Fruit fly (Drosophila melanogaster) whole organism, embryonic: ENCODE results near the gene Snm1.
A peak's percentile ranks its signal among the peaks of the same experiment; 100 is the strongest.

Experiments used
- Adf1 ChIP-seq: fragments of 200-800 bp; sonication (Bioruptor generic); IDR thresholded peaks from 2 replicates; pipeline ENCODE4 v1.3.6; 2022; ENCODE audit warnings: missing biosample characterization, missing genetic modification characterization
- B-H2 ChIP-seq: fragments of 200-800 bp; sonication (Bioruptor generic); optimal IDR thresholded peaks from 2 replicates; lab custom pipeline; 2018; ENCODE audit warnings: missing biosample characterization, mild to moderate bottlenecking, missing genetic modification characterization
- BEAF-32 ChIP-seq: fragments of 200-800 bp; sonication (Bioruptor generic); optimal IDR thresholded peaks from 3 replicates; lab custom pipeline; 2017; ENCODE audit warnings: missing biosample characterization, missing genetic modification characterization, mild to moderate bottlenecking, moderate library complexity, missing genetic modification reagents
- CG10462 ChIP-seq: fragments of 200-800 bp; sonication (Bioruptor generic); optimal IDR thresholded peaks from 2 replicates; lab custom pipeline; 2016; ENCODE audit warnings: missing biosample characterization, missing genetic modification characterization
- CG11093 ChIP-seq: fragments of 200-800 bp; sonication (Bioruptor generic); IDR thresholded peaks from 3 replicates; pipeline ENCODE4 v1.3.6; 2022; ENCODE audit warnings: missing biosample characterization, missing genetic modification characterization
- CG11504 ChIP-seq: fragments of 200-800 bp; sonication (Bioruptor generic); optimal IDR thresholded peaks from 3 replicates; lab custom pipeline; 2019; ENCODE audit warnings: missing biosample characterization, mild to moderate bottlenecking, missing genetic modification characterization, moderate library complexity
- CG12744 ChIP-seq: fragments of 200-800 bp; sonication (Bioruptor generic); optimal IDR thresholded peaks from 2 replicates; lab custom pipeline; 2016; ENCODE audit warnings: missing biosample characterization, missing genetic modification characterization
- CG14050 ChIP-seq: fragments of 200-800 bp; sonication (Bioruptor generic); IDR thresholded peaks from 3 replicates; pipeline ENCODE4 v1.3.6; 2022; ENCODE audit warnings: missing biosample characterization, missing genetic modification characterization
- CG18262 ChIP-seq: fragments of 200-800 bp; optimal IDR thresholded peaks from 3 replicates; lab custom pipeline; 2019; ENCODE audit warnings: missing biosample characterization, mild to moderate bottlenecking, missing genetic modification characterization, moderate library complexity
- CG18619 ChIP-seq: fragments of 200-800 bp; sonication (Bioruptor generic); optimal IDR thresholded peaks from 3 replicates; lab custom pipeline; 2017; ENCODE audit warnings: missing biosample characterization, mild to moderate bottlenecking, missing genetic modification characterization
- CG2116 ChIP-seq: fragments of 200-800 bp; sonication (Bioruptor generic); optimal IDR thresholded peaks from 3 replicates; lab custom pipeline; 2018; ENCODE audit warnings: missing biosample characterization, mild to moderate bottlenecking, missing genetic modification characterization
- CG2129 ChIP-seq: fragments of 200-800 bp; sonication (Bioruptor generic); IDR thresholded peaks from 2 replicates; pipeline ENCODE4 v1.3.6; 2022; ENCODE audit warnings: missing biosample characterization, missing genetic modification characterization; ENCODE audit not compliant: partially characterized antibody
- CG3065 ChIP-seq: fragments of 200-800 bp; sonication (Bioruptor generic); optimal IDR thresholded peaks from 2 replicates; lab custom pipeline; 2016; ENCODE audit warnings: missing biosample characterization, missing genetic modification characterization
- CG31224 ChIP-seq: fragments of 200-800 bp; sonication (Bioruptor generic); IDR thresholded peaks from 2 replicates; pipeline ENCODE4 v1.3.6; 2022; ENCODE audit warnings: missing biosample characterization, missing genetic modification characterization
- CG31365 ChIP-seq: fragments of 200-800 bp; sonication (Bioruptor generic); optimal IDR thresholded peaks from 2 replicates; lab custom pipeline; 2018; ENCODE audit warnings: missing biosample characterization, mild to moderate bottlenecking, missing genetic modification characterization
- CG32767 ChIP-seq: fragments of 200-800 bp; sonication (Bioruptor generic); IDR thresholded peaks from 2 replicates; pipeline ENCODE4 v1.3.6; 2022; ENCODE audit warnings: missing biosample characterization, missing genetic modification characterization
- CG34422 ChIP-seq: fragments of 200-800 bp; sonication (Bioruptor generic); IDR thresholded peaks from 3 replicates; pipeline ENCODE4 v1.3.6; 2022; ENCODE audit warnings: missing biosample characterization, missing genetic modification characterization
- CG7786 ChIP-seq: fragments of 200-800 bp; sonication (Bioruptor generic); optimal IDR thresholded peaks from 2 replicates; lab custom pipeline; 2016; ENCODE audit warnings: missing biosample characterization, missing genetic modification characterization
- CG9932 ChIP-seq: fragments of 200-800 bp; sonication (Bioruptor generic); IDR thresholded peaks from 2 replicates; pipeline ENCODE4 v1.3.6; 2022; ENCODE audit warnings: missing biosample characterization, missing genetic modification characterization
- CTCF ChIP-seq: fragments of 200-800 bp; sonication (Bioruptor generic); optimal IDR thresholded peaks from 2 replicates; lab custom pipeline; 2017; ENCODE audit warnings: missing biosample characterization, mild to moderate bottlenecking, missing genetic modification characterization, moderate library complexity
- Chrac-16 ChIP-seq: fragments of 200-800 bp; sonication (Bioruptor generic); optimal IDR thresholded peaks from 3 replicates; lab custom pipeline; 2016; ENCODE audit warnings: missing biosample characterization, missing genetic modification characterization
- Dip3 ChIP-seq: fragments of 200-800 bp; sonication (Bioruptor generic); optimal IDR thresholded peaks from 3 replicates; lab custom pipeline; 2016; ENCODE audit warnings: missing biosample characterization, missing genetic modification characterization
- Doc2 ChIP-seq: fragments of 200-800 bp; sonication (Bioruptor generic); IDR thresholded peaks from 2 replicates; pipeline ENCODE4 v1.3.6; 2022; ENCODE audit warnings: missing biosample characterization, missing genetic modification characterization
- Gug ChIP-seq: fragments of 200-800 bp; sonication (Bioruptor generic); IDR thresholded peaks from 4 replicates; pipeline ENCODE4 v1.3.6; 2022; ENCODE audit warnings: missing biosample characterization, missing genetic modification characterization
- HLH54F ChIP-seq: fragments of 200-800 bp; sonication (Bioruptor generic); optimal IDR thresholded peaks from 3 replicates; lab custom pipeline; 2016; ENCODE audit warnings: missing biosample characterization, missing genetic modification characterization
- YL-1 ChIP-seq: fragments of 200-800 bp; sonication (Bioruptor generic); optimal IDR thresholded peaks from 3 replicates; lab custom pipeline; 2017; ENCODE audit warnings: missing biosample characterization, mild to moderate bottlenecking, missing genetic modification characterization
- ap ChIP-seq: fragments of 200-800 bp; sonication (Bioruptor generic); IDR thresholded peaks from 2 replicates; pipeline ENCODE4 v1.3.6; 2022; ENCODE audit warnings: missing biosample characterization, missing genetic modification characterization
- ara ChIP-seq: fragments of 200-800 bp; sonication (Bioruptor generic); IDR thresholded peaks from 2 replicates; pipeline ENCODE4 v1.3.6; 2022; ENCODE audit warnings: missing biosample characterization, missing genetic modification characterization
- bsh ChIP-seq, 2 experiments: fragments of 200-800 bp; sonication (Bioruptor generic); optimal IDR thresholded peaks; 2 replicates each; lab custom pipeline; 2017 to 2018; ENCODE audit warnings: mild to moderate bottlenecking in 2 of 2, missing biosample characterization in 2 of 2, missing genetic modification characterization in 2 of 2, moderate library complexity in 1 of 2
- cad ChIP-seq: fragments of >200 bp; optimal IDR thresholded peaks from 2 replicates; lab custom pipeline; 2017; ENCODE audit warnings: missing biosample characterization, missing genetic modification characterization
- chif ChIP-seq, 2 experiments: fragments of 200-800 bp; sonication (Bioruptor generic); optimal IDR thresholded peaks; 3 replicates each; lab custom pipeline; 2016; ENCODE audit warnings: missing biosample characterization in 2 of 2, missing genetic modification characterization in 2 of 2
- dmrt99B ChIP-seq: fragments of 200-800 bp; sonication (Bioruptor generic); optimal IDR thresholded peaks from 2 replicates; lab custom pipeline; 2018; ENCODE audit warnings: missing biosample characterization, mild to moderate bottlenecking, missing genetic modification characterization, moderate library complexity
- dysf ChIP-seq: fragments of 200-800 bp; sonication (Bioruptor generic); IDR thresholded peaks from 3 replicates; pipeline ENCODE4 v1.3.6; 2022; ENCODE audit warnings: missing biosample characterization, missing genetic modification characterization
- ems ChIP-seq: fragments of 200-800 bp; sonication (Bioruptor generic); optimal IDR thresholded peaks from 3 replicates; lab custom pipeline; 2016; ENCODE audit warnings: missing biosample characterization, missing genetic modification characterization
- fd3F ChIP-seq: fragments of 200-800 bp; sonication (Bioruptor generic); optimal IDR thresholded peaks from 2 replicates; lab custom pipeline; 2018; ENCODE audit warnings: missing biosample characterization, mild to moderate bottlenecking, missing genetic modification characterization, moderate library complexity
- fru ChIP-seq: fragments of >200 bp; optimal IDR thresholded peaks from 2 replicates; lab custom pipeline; 2017
- gce ChIP-seq: fragments of 200-800 bp; sonication (Bioruptor generic); IDR thresholded peaks from 3 replicates; pipeline ENCODE4 v1.3.6; 2022; ENCODE audit warnings: missing biosample characterization, missing genetic modification characterization
- hbn ChIP-seq: fragments of 200-800 bp; sonication (Bioruptor generic); IDR thresholded peaks from 2 replicates; pipeline ENCODE4 v1.3.6; 2022; ENCODE audit warnings: missing biosample characterization, missing genetic modification characterization; ENCODE audit not compliant: partially characterized antibody
- hth ChIP-seq: fragments of >200 bp; optimal IDR thresholded peaks from 2 replicates; lab custom pipeline; 2017; ENCODE audit warnings: inconsistent platforms
- insv ChIP-seq, 2 experiments: fragments of 200-800 bp; sonication (Bioruptor generic); optimal IDR thresholded peaks; 3 replicates each; lab custom pipeline; 2016 to 2018; ENCODE audit warnings: missing biosample characterization in 2 of 2, missing genetic modification characterization in 2 of 2
- jing ChIP-seq: fragments of 200-800 bp; sonication (Bioruptor generic); optimal IDR thresholded peaks from 2 replicates; lab custom pipeline; 2018; ENCODE audit warnings: missing biosample characterization, mild to moderate bottlenecking, missing genetic modification characterization
- nerfin-1 ChIP-seq: fragments of 200-800 bp; sonication (Bioruptor generic); optimal IDR thresholded peaks from 3 replicates; lab custom pipeline; 2019; ENCODE audit warnings: missing biosample characterization, mild to moderate bottlenecking, missing genetic modification characterization, moderate library complexity
- pros ChIP-seq: fragments of 200-800 bp; sonication (Bioruptor generic); optimal IDR thresholded peaks from 3 replicates; lab custom pipeline; 2019; ENCODE audit warnings: missing biosample characterization, mild to moderate bottlenecking, missing genetic modification characterization, moderate library complexity
- ranshi ChIP-seq: fragments of 200-800 bp; sonication (Bioruptor generic); IDR thresholded peaks from 2 replicates; pipeline ENCODE4 v1.3.6; 2022; ENCODE audit warnings: missing biosample characterization, missing genetic modification characterization
- sens ChIP-seq: fragments of 200-800 bp; sonication (Bioruptor generic); peaks from one replicate; lab custom pipeline; 2016; ENCODE audit warnings: missing biosample characterization, missing genetic modification characterization
- shn ChIP-seq: fragments of 200-800 bp; sonication (Bioruptor generic); optimal IDR thresholded peaks from 3 replicates; lab custom pipeline; 2016; ENCODE audit warnings: missing biosample characterization, missing genetic modification characterization
- slbo ChIP-seq: fragments of 200-800 bp; sonication (Bioruptor generic); IDR thresholded peaks from 2 replicates; pipeline ENCODE4 v1.3.6; 2022; ENCODE audit warnings: missing biosample characterization, missing genetic modification characterization
- sug ChIP-seq: fragments of 200-800 bp; optimal IDR thresholded peaks from 2 replicates; lab custom pipeline; 2019; ENCODE audit warnings: missing biosample characterization, mild to moderate bottlenecking, missing genetic modification characterization, moderate library complexity
- unc-4 ChIP-seq: fragments of 200-800 bp; sonication (Bioruptor generic); IDR thresholded peaks from 2 replicates; pipeline ENCODE4 v1.3.6; 2022; ENCODE audit warnings: missing biosample characterization, missing genetic modification characterization; ENCODE audit not compliant: partially characterized antibody
- vnd ChIP-seq: fragments of 200-800 bp; sonication (Bioruptor generic); IDR thresholded peaks from 3 replicates; pipeline ENCODE4 v1.3.6; 2022; ENCODE audit warnings: missing biosample characterization, missing genetic modification characterization; ENCODE audit not compliant: partially characterized antibody
- zen2 ChIP-seq: fragments of 200-800 bp; sonication (Bioruptor generic); IDR thresholded peaks from 3 replicates; pipeline ENCODE4 v1.3.6; 2022; ENCODE audit warnings: missing biosample characterization, missing genetic modification characterization; ENCODE audit not compliant: partially characterized antibody

The Snm1 gene

DNA sequence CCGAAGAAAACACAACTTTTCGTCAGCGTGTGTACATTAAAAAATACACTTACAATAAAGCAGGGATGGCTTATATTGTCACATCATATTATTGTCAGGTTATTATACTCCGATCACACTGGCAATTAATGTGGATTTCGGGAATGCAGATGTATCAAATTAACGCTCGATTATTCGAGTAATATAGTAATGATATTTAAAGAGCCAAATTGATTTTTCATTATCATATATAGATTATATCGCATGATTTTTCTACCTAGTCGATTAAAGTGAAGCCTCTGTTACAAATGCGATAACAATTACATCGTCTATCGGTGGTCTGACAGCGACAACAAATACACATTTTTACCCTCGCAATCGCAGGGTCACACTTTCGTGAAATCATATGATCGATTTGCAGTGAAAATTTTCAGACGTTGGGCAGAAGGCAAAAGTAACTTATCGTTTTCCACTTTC lies 36.5 kb downstream of the Snm1 start, which contains the start of the genes noi and Vha26 (continued):
- TF ChIP-seq ems (GFP tag; lab: Kevin White, UChicago) (no peak), chif (GFP tag; optimal IDR thresholded peaks at IDR 0.05; lab: Kevin White, UChicago) (no peak), pros (no peak), HLH54F (peak; percentile 50), ranshi (GFP tag; lab: Robert Waterston, UW) (no peak), CG34422 (GFP tag; lab: Robert Waterston, UW) (no peak), nerfin-1 (tag; lab: Kevin White, UChicago) (peak; percentile 15), insv (GFP tag; optimal IDR thresholded peaks at IDR 0.05; lab: Kevin White, UChicago) (no peak), dysf (GFP tag; lab: Robert Waterston, UW) (0 out of 3 replicates have a peak, but pooled peaks have one; percentile 35), CG31365 (tag; lab: Kevin White, UChicago) (no peak), CG11504 (tag; lab: Kevin White, UChicago) (no peak), CG10462 (GFP tag; lab: Kevin White, UChicago) (no peak), CG9932 (peak; percentile 61; the same call in 1 of the 2 replicates), unc-4 (GFP tag; lab: Robert Waterston, UW) (peak; percentile 45; the same call in 1 of the 2 replicates), bsh (GFP tag; optimal IDR thresholded peaks at IDR 0.05; lab: Kevin White, UChicago) (peak in 1 of 2 experiments; percentile 30), dmrt99B (no peak), Chrac-16 (GFP tag; lab: Kevin White, UChicago) (no peak), Dip3 (GFP tag; lab: Kevin White, UChicago) (peak; percentile 29), CG14050 (GFP tag; lab: Robert Waterston, UW) (no peak), sug (tag; lab: Kevin White, UChicago) (peak; percentile 63), Adf1 (0 out of 2 replicates have a peak, but pooled peaks have one; percentile 24), CTCF (GFP tag; lab: Kevin White, UChicago) (peak; percentile 7), shn (peak; percentile 20), CG2116 (GFP tag; lab: Kevin White, UChicago) (peak; percentile 76), jing (GFP tag; lab: Kevin White, UChicago) (no peak), cad (no peak), fd3F (GFP tag; lab: Kevin White, UChicago) (peak; percentile 20), CG31224 (GFP tag; lab: Robert Waterston, UW) (no peak), sens (GFP tag; lab: Kevin White, UChicago) (peak; percentile 91), CG2129 (GFP tag; lab: Robert Waterston, UW) (peak; percentile 51), zen2 (GFP tag; lab: Robert Waterston, UW) (no peak), hth (lab: Kevin White, UChicago) (no peak), CG18262 (tag; lab: Kevin White, UChicago) (peak; percentile 37), CG11093 (no peak), hbn (GFP tag; lab: Robert Waterston, UW) (0 out of 2 replicates have a peak, but pooled peaks have one; percentile 27), Gug (GFP tag; lab: Robert Waterston, UW) (0 out of 4 replicates have a peak, but pooled peaks have one; percentile 23), ap (GFP tag; lab: Robert Waterston, UW) (no peak), CG3065 (GFP tag; lab: Kevin White, UChicago) (no peak), slbo (GFP tag; lab: Robert Waterston, UW) (peak; percentile 47), fru (lab: Kevin White, UChicago) (no peak), CG18619 (GFP tag; lab: Kevin White, UChicago) (peak; percentile 20), gce (GFP tag; lab: Robert Waterston, UW) (no peak), CG12744 (GFP tag; lab: Kevin White, UChicago) (peak; percentile 19), BEAF-32 (GFP tag; lab: Kevin White, UChicago) (peak; percentile 77), Doc2 (GFP tag; lab: Robert Waterston, UW) (no peak), CG7786 (GFP tag; lab: Kevin White, UChicago) (no peak), vnd (GFP tag; lab: Robert Waterston, UW) (0 out of 3 replicates have a peak, but pooled peaks have one; percentile 45), CG32767 (GFP tag; lab: Robert Waterston, UW) (peak; percentile 40; the same call in 1 of the 2 replicates), YL-1 (peak; percentile 45), B-H2 (GFP tag; lab: Kevin White, UChicago) (no peak), ara (no peak)
